Fruit fly (Drosophila melanogaster): ENCODE measurements around the gene Pomp.

Pomp gene

DNA sequence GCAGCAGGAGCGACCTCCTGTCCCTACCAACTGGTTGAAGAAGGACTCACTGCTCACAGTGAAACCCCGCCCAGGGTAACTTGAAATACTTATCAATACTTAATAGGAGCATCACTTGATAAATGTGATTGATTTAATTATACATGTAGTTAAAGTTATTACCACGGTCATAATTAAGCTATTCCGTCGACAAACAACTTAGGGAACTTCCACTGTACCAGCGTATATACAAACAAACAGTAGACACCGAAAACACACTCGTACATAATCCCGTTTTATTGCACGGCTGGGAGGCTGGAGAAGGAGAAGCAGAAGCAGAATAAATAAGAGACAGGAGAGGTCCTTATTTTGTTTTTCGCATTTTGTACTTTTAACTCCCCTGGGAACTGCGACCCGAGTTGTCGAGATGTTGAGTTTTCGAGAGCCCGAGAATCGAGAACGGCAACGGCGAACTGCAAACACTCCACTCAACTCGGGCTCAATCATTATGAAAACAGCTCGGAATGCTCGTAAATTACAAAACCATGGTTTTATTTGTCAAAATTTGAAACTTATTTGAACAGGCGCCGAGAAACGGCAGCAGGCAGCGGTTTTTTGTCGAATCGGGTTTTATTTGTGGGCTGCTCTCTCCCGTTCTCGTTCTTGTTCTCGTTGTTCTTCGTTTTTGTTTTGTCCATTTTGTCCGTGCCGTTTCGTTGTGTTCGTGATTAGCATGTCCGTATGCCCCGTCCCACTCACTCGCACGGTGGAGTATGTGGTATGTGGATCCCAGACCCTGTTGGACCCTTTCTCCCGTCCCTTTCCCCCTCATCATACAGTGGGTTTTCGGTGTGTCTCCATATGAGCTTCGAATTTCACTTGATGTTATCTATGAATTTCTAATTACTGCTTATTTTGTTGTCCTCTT lies 12.8 kb downstream of the Pomp start:
- peak; percentile 45 for TF ChIP-seq CG17801 (GFP tag; optimal IDR thresholded peaks at IDR 0.05; ENCODE audit: partially characterized antibody)

dm6 chr2L:20801801-20802200 lies 14.3 kb downstream of the Pomp start:
- TF ChIP-seq CG17801 (GFP tag; optimal IDR thresholded peaks at IDR 0.05; ENCODE audit: partially characterized antibody), result no peak

DNA sequence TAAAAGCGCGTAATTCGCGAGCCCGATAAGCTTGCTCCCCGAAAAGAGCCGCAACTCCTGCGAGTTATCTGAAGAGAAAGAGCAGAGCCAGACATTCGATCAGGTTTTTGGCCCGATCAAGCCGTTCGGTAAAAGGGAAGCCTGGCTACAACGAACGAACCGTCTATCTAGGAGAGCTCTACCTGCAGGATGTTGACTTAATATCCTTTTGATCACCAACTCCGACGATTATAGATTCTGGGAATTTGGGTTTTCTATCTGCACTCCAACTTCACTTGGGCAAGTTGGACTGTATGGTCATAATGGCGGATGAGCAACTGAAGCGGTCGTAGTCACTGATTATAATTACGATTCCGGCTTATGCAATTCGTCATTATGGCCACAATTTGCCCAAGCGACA lies 14.7 kb downstream of the Pomp start:
- TF ChIP-seq CG17801 (GFP tag; optimal IDR thresholded peaks at IDR 0.05; ENCODE audit: partially characterized antibody), result no peak

DNA sequence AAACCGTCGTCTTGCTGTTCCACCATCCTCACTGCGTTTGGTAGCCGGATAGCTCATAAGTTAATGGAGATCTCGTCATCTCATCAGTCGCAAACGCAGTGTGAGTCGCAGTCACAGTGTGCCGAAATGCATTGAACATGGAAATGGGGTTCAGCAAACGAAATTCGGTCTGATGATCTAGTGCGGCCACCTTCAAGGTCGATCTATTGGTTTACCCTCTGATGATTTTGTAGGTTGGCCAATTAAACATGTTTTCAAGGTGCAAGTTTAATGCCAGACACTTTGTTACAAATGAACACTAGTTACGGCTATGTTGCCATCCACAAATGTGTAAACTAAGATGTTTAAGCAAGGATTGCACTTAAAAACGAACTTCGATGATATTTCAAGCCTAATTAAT lies 15.4 kb downstream of the Pomp start:
- no peak for TF ChIP-seq CG17801 (GFP tag; optimal IDR thresholded peaks at IDR 0.05; ENCODE audit: partially characterized antibody)

DNA sequence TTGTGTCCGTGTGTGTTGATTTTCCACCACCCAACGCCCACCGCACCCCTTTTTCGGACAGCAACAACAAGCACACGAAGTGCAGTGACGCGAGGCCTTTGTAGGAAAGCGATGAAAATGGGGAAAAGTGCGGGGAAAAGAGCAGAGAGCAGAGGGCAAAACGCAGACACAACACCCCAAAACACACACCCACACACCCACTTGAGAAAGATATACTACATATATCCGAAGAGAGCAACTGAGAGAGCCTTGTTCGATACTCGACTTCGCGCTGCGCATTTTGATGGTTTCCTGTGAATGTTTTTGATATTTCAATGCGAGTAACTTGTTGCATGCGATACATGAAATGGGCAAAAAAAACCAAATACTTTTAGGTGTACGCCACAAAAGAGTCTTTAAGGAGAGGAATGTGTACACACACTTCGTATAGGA lies 16.3 kb downstream of the Pomp start:
- TF ChIP-seq CG17801 (GFP tag; optimal IDR thresholded peaks at IDR 0.05; ENCODE audit: partially characterized antibody), result no peak

DNA sequence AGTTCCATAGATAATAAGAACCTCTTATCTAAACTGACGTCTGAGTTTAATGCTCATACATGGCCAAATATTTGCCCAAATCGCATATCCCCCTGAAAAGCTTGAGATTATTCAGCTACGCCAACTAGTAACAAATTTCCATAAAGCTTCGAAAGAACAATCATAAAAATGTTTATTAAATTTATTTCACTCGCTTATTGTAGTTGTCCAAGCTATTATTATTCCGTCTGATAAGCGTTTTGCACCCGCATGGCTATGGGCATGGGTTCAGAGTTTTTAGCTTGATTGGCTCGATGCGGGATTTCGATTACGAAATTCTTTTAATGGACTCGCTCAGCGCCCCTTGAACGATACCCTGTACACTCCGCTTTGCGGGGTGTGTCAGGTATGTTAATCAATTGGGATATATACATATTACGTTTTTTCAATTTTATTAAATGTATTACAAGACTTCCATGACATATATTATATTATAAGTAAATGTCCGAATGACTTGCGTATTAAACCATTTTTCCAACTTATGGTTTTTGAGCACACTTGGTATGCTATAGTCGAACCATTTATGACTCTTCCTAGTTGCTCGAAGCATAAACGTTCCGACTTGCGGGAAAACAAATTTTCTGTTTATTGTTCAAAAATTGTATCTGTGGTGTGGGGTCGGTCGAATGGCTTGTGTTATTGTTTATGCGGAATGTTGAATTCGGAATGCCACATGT lies 18.3 kb downstream of the Pomp start:
- peak; percentile 92 for TF ChIP-seq CG17801 (GFP tag; optimal IDR thresholded peaks at IDR 0.05; ENCODE audit: partially characterized antibody)

dm6 chr2L:20806619-20807018 lies 19.2 kb downstream of the Pomp start:
- no peak for TF ChIP-seq CG17801 (GFP tag; optimal IDR thresholded peaks at IDR 0.05; ENCODE audit: partially characterized antibody)

DNA sequence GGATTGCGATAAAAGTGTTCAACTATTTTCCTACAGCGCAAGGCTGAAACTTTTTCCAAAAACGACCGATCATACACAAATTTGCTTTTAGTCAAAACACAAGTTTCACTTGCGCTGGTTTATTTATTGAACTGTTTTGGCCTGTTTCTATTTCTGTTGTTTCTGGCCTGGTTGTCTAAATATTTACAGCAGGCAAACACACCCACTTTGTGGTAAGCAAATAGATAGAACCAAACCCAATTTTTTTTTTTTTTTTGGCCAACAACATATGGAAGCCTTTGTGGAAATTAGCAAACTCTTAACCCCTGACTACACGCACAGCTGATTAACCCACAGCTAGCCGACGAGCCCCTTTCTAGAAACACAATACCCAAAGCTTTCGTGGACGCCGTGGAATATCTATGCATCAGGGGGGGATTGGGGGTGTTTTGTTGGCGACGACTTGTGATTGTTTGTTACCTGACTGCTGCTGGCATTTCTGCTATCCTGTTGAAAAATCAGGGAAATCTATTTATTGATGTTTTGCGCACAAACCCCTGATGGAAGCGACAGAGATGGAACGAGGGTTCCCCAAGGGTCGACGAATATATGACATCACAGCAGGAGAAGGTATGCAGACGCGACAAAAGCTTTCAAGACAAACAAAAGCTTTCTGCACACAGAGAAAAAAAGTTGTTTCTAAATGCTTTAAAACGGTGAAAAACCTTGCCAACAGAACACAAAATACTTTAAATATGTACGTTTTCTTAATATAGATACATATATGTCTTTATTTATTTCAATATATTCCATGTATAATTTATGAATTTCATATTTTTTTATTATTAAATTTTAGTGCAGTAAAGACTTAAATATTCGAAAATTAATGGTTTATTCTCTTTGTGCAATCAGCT lies 20.4 kb downstream of the Pomp start:
- TF ChIP-seq CG17801 (GFP tag; optimal IDR thresholded peaks at IDR 0.05; ENCODE audit: partially characterized antibody), result no peak

dm6 chr2L:20808510-20809195 lies 21.2 kb downstream of the Pomp start:
- no peak for TF ChIP-seq CG17801 (GFP tag; optimal IDR thresholded peaks at IDR 0.05; ENCODE audit: partially characterized antibody)

DNA sequence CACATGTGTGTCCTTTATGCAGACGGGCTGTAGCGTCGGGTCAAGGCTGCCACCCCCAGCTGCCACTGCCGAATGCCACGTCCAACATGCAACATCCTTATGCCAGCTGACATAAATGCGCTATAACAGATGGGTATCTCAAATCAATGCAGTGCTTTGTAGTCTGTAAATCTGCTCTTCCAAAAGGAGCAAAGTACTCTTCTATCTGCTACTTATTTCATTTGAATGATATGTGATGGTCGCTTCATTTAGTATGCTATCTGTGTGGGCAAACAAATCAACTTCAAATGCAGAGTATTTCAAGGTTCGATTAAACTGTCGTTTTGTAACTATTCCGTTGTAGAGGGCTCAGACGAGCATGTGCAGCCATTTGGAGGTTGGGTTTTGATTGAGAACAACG lies 21.8 kb downstream of the Pomp start:
- TF ChIP-seq CG17801 (GFP tag; optimal IDR thresholded peaks at IDR 0.05; ENCODE audit: partially characterized antibody), result no peak

DNA sequence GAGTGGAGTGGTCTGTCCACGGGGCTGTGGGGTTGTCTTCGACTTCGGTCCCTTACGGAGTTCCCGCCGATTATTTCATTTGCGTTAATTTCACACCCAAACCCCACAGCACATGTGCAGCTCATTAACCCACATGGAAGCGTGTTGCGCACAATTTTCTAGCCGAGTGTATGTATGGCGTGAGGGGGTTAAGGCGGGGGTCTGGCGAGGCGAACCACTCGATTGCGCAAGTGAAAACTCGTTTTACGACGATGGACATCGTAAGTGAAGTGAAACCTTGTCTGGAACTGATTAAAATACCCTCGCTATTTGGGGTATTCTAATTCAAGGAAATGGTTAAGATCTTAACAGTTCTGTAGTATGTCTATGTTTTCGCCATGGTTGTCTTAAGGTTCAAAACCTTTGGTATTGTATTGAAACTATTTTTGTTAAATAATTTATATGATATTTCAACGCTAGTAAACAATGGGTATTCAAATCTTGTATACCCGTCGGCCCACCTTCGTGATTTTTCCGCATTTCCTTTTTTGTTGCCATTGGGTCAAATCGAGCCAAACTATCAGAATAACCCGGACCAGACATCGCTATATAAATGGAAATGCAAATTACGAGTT lies 23.7 kb downstream of the Pomp start:
- TF ChIP-seq CG17801 (GFP tag; optimal IDR thresholded peaks at IDR 0.05; ENCODE audit: partially characterized antibody), result no peak

DNA sequence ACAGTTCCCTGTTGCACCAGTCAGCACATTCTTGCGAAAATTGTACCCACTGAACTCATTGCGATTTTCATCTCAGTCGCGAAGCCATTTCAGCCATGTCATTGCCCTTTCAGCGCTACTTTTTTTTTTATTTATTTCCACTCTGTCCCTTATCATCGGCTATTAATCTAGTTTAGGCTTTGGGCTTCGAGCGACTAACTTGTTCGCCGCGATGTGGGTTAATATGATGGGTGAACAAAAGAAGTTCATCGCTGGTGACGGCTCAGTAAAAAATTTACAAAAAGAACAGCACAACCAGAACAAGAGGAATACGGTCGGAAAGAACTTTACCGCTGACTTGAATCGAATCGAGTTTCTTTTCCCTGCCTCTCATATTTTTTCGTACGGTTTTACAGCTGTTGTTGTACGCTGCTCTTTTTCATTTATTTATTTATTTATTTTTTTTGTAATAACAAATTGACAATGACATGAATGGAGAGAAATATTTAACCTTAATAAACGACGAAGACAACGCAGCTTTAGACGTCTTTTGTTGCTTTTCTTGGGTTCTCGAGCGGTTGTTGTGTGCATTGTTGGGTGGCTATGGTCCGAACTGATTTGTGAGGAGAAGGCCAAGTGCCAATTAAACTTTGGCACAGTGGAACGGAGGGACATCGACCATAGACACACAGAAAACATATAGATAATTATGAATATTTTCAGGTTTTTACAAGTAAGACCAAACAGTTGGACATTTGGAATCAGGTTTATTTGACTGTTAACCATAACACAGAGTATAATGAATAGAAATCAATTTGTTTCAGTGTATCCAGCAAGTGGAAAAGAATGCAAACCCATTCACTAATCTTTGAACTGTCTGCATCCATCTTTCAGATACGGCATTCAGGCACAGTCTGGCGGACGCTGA lies 25.1 kb downstream of the Pomp start:
- TF ChIP-seq CG17801 (GFP tag; optimal IDR thresholded peaks at IDR 0.05; ENCODE audit: partially characterized antibody), result peak; percentile 40

DNA sequence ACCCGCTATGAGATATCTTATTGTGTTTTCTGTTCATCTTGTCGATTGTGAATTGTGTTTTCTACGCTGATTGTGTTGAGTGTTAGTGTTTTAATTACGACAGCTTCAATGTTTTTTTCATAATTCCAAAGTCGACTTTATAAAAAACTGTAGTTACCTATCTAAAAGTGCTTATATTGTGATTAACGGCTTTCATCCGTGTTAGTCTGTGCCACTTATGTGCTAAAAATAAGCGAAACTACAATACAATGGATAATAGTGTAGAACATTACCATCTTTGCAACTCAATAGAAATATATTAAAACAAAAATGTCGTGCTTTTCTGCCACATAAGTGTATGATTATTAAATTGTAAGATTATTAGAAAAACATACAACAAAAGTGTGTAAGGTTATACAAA lies 28.7 kb downstream of the Pomp start, which contains the start of gene CG33322:
Gene CG33322 (minus strand): TSS at position 101 of the 400 bp plus-strand sequence.
- no peak for TF ChIP-seq CG17801 (GFP tag; optimal IDR thresholded peaks at IDR 0.05; ENCODE audit: partially characterized antibody)

Measured in ovary, adult (tissue).